Fruit fly (Drosophila melanogaster) whole organism: Measurements from ENCODE around the gene CG32221.

ENCODE experiments used
- CG8478 ChIP-seq: fragments of >200 bp; optimal IDR thresholded peaks from 2 replicates; lab custom pipeline; 2018; ENCODE audit warnings: inconsistent platforms
- Dll ChIP-seq: fragments of >200 bp; optimal IDR thresholded peaks from 2 replicates; lab custom pipeline; 2017
- EcR ChIP-seq, 2 experiments: fragments of >200 bp; optimal IDR thresholded peaks; 2 replicates each; lab custom pipeline; 2017; ENCODE audit warnings: missing biosample characterization in 2 of 2, missing genetic modification characterization in 2 of 2, missing genetic modification reagents in 2 of 2
- pan ChIP-seq: fragments of >200 bp; optimal IDR thresholded peaks from 2 replicates; lab custom pipeline; 2017
- psq ChIP-seq: fragments of >200 bp; optimal IDR thresholded peaks from 2 replicates; lab custom pipeline; 2017
- usp ChIP-seq: fragments of >200 bp; optimal IDR thresholded peaks from 2 replicates; lab custom pipeline; 2017; ENCODE audit warnings: missing biosample characterization, missing genetic modification characterization, mixed read lengths

- TF ChIP-seq CG8478 (no peak), Dll (lab: Kevin White, UChicago) (no peak), psq (lab: Kevin White, UChicago) (no peak), EcR (GFP tag; optimal IDR thresholded peaks at IDR 0.05; lab: Kevin White, UChicago) (no peak), pan (lab: Kevin White, UChicago) (no peak), usp (GFP tag; lab: Kevin White, UChicago) (no peak)
Observed at dm6 chr3L:19867238-19867637, 32.8 kb downstream of the CG32221 start.
